Worm (Caenorhabditis elegans) whole organism, early embryonic: Measurements from ENCODE around the gene T15B7.15.

ENCODE experiments used
- F13C5.2 ChIP-seq: sonication (generic microtip); optimal IDR thresholded peaks from 2 replicates; lab custom pipeline; 2017; ENCODE audit warnings: mild to moderate bottlenecking, missing genetic modification characterization, inconsistent platforms, missing compliant biosample characterization
- aly-1 ChIP-seq: sonication (generic microtip); optimal IDR thresholded peaks from 2 replicates; lab custom pipeline; 2016; ENCODE audit warnings: missing genetic modification characterization, missing compliant biosample characterization
- ama-1 ChIP-seq: fragments of 150-350 bp; optimal IDR thresholded peaks from 2 replicates; lab custom pipeline; 2014
- ets-7 ChIP-seq: sonication (generic microtip); optimal IDR thresholded peaks from 2 replicates; lab custom pipeline; 2016; ENCODE audit warnings: missing genotype, missing genetic modification characterization, missing compliant biosample characterization
- flt-1 ChIP-seq: fragments of 200-800 bp; sonication (Bioruptor generic); IDR thresholded peaks from 2 replicates; pipeline ENCODE4 v1.3.6; 2022; ENCODE audit warnings: missing genetic modification characterization, missing compliant biosample characterization
- hmbx-1 ChIP-seq: sonication (generic microtip); optimal IDR thresholded peaks from 2 replicates; lab custom pipeline; 2016; ENCODE audit warnings: mild to moderate bottlenecking, missing genetic modification characterization, missing compliant biosample characterization
- pes-1 ChIP-seq: fragments of 200-800 bp; sonication (Bioruptor generic); IDR thresholded peaks from 2 replicates; pipeline ENCODE4 v1.3.6; 2022; ENCODE audit warnings: missing genetic modification reagents, missing genetic modification characterization, missing compliant biosample characterization
- sea-1 ChIP-seq: fragments of 200-800 bp; sonication (Bioruptor generic); conservative IDR thresholded peaks from 2 replicates; pipeline ENCODE4 v1.3.6; 2022; ENCODE audit warnings: missing genetic modification characterization, missing compliant biosample characterization
- tbx-11 ChIP-seq: fragments of 200-800 bp; sonication (Bioruptor generic); IDR thresholded peaks from 2 replicates; pipeline ENCODE4 v1.3.6; 2022; ENCODE audit warnings: missing genetic modification characterization, missing compliant biosample characterization
- tbx-37 ChIP-seq: fragments of 200-800 bp; sonication (Bioruptor generic); conservative IDR thresholded peaks from 2 replicates; pipeline ENCODE4 v1.3.6; 2022; ENCODE audit warnings: missing genetic modification reagents, missing genetic modification characterization, missing compliant biosample characterization

- no peak for TF ChIP-seq ama-1 (lab: Kevin White, UChicago)
- no peak for TF ChIP-seq hmbx-1
- no peak for TF ChIP-seq F13C5.2 (tag; lab: Kevin White, UChicago)
- no peak for TF ChIP-seq flt-1 (GFP tag; lab: Robert Waterston, UW)
- TF ChIP-seq sea-1, result no peak
- TF ChIP-seq tbx-37 (GFP tag; lab: Robert Waterston, UW), result no peak
- no peak for TF ChIP-seq ets-7 (tag; lab: Kevin White, UChicago)
- TF ChIP-seq tbx-11 (GFP tag; lab: Robert Waterston, UW), result no peak
- TF ChIP-seq aly-1 (tag; lab: Kevin White, UChicago), result no peak
- no peak for TF ChIP-seq pes-1 (GFP tag; lab: Robert Waterston, UW)
These were observed 16.2 kb upstream of the T15B7.15 start, which contains the start of gene gpa-10 for ce11 chrV:6854711-6855110.
